Fruit fly (Drosophila melanogaster) whole organism, embryonic: Measurements from ENCODE around the gene betaGlu.

Experiments
- ATbp ChIP-seq: fragments of 200-800 bp; sonication (Bioruptor generic); optimal IDR thresholded peaks from 2 replicates; lab custom pipeline; 2017; ENCODE audit warnings: missing biosample characterization, mild to moderate bottlenecking, missing genetic modification characterization, missing genetic modification reagents
- CG10462 ChIP-seq: fragments of 200-800 bp; sonication (Bioruptor generic); optimal IDR thresholded peaks from 2 replicates; lab custom pipeline; 2016; ENCODE audit warnings: missing biosample characterization, missing genetic modification characterization
- CG11085 ChIP-seq: fragments of 200-800 bp; sonication (Bioruptor generic); IDR thresholded peaks from 2 replicates; pipeline ENCODE4 v1.3.6; 2022; ENCODE audit warnings: missing biosample characterization, missing genetic modification characterization
- CG11504 ChIP-seq: fragments of 200-800 bp; sonication (Bioruptor generic); optimal IDR thresholded peaks from 3 replicates; lab custom pipeline; 2019; ENCODE audit warnings: missing biosample characterization, mild to moderate bottlenecking, missing genetic modification characterization, moderate library complexity
- CG11695 ChIP-seq: fragments of 200-800 bp; sonication (Bioruptor generic); IDR thresholded peaks from 3 replicates; pipeline ENCODE4 v1.3.6; 2022; ENCODE audit warnings: missing biosample characterization, missing genetic modification characterization
- CG12391 ChIP-seq: fragments of 200-800 bp; sonication (Bioruptor generic); optimal IDR thresholded peaks from 3 replicates; lab custom pipeline; 2018; ENCODE audit warnings: missing biosample characterization, mild to moderate bottlenecking, missing genetic modification characterization, moderate library complexity
- CG12659 ChIP-seq: fragments of 200-800 bp; sonication (Bioruptor generic); optimal IDR thresholded peaks from 3 replicates; lab custom pipeline; 2017; ENCODE audit warnings: mild to moderate bottlenecking, missing biosample characterization, missing genetic modification reagents, missing genetic modification characterization
- CG12744 ChIP-seq: fragments of 200-800 bp; sonication (Bioruptor generic); optimal IDR thresholded peaks from 2 replicates; lab custom pipeline; 2016; ENCODE audit warnings: missing biosample characterization, missing genetic modification characterization
- CG13624 ChIP-seq: fragments of 200-800 bp; sonication (Bioruptor generic); optimal IDR thresholded peaks from 2 replicates; lab custom pipeline; 2016; ENCODE audit warnings: missing biosample characterization, missing genetic modification characterization
- CG14441 ChIP-seq: fragments of 200-800 bp; sonication (Bioruptor generic); IDR thresholded peaks from 2 replicates; pipeline ENCODE4 v1.3.6; 2022; ENCODE audit warnings: missing biosample characterization, missing genetic modification characterization
- CG1603 ChIP-seq: fragments of 200-800 bp; sonication (Bioruptor generic); optimal IDR thresholded peaks from 2 replicates; lab custom pipeline; 2019; ENCODE audit warnings: missing biosample characterization, mild to moderate bottlenecking, missing genetic modification characterization, moderate library complexity
- CG18476 ChIP-seq: fragments of 200-800 bp; sonication (Bioruptor generic); optimal IDR thresholded peaks from 2 replicates; lab custom pipeline; 2016; ENCODE audit warnings: missing biosample characterization, mild to moderate bottlenecking, missing genetic modification characterization
- CG18599 ChIP-seq: fragments of 200-800 bp; sonication (Bioruptor generic); optimal IDR thresholded peaks from 3 replicates; lab custom pipeline; 2017; ENCODE audit warnings: missing biosample characterization, missing genetic modification characterization, mild to moderate bottlenecking, moderate library complexity, missing genetic modification reagents
- CG3281 ChIP-seq: fragments of 200-800 bp; sonication (Bioruptor generic); optimal IDR thresholded peaks from 3 replicates; lab custom pipeline; 2017; ENCODE audit warnings: missing biosample characterization, mild to moderate bottlenecking, missing genetic modification characterization
- CG4360 ChIP-seq: fragments of 200-800 bp; sonication (Bioruptor generic); IDR thresholded peaks from 2 replicates; pipeline ENCODE4 v1.3.6; 2022; ENCODE audit warnings: missing biosample characterization, missing genetic modification characterization
- CG4424 ChIP-seq: fragments of 200-800 bp; sonication (Bioruptor generic); optimal IDR thresholded peaks from 3 replicates; lab custom pipeline; 2016; ENCODE audit warnings: missing biosample characterization, missing genetic modification characterization
- CG6175 ChIP-seq: fragments of 200-800 bp; sonication (Bioruptor generic); IDR thresholded peaks from 3 replicates; pipeline ENCODE4 v1.3.6; 2022; ENCODE audit warnings: missing biosample characterization, missing genetic modification characterization
- CG6791 ChIP-seq: fragments of 200-800 bp; sonication (Bioruptor generic); IDR thresholded peaks from 3 replicates; pipeline ENCODE4 v1.3.6; 2022; ENCODE audit warnings: missing biosample characterization, missing genetic modification characterization; ENCODE audit not compliant: partially characterized antibody
- CG8290 ChIP-seq, 3 experiments: fragments of 200-800 bp; sonication (Bioruptor generic); optimal IDR thresholded peaks; 2 replicates each; lab custom pipeline; 2016 to 2019; ENCODE audit warnings: missing biosample characterization in 3 of 3, missing genetic modification characterization in 3 of 3, mild to moderate bottlenecking in 2 of 3, moderate library complexity in 1 of 3
- CG9727 ChIP-seq: fragments of 200-800 bp; sonication (Bioruptor generic); optimal IDR thresholded peaks from 3 replicates; lab custom pipeline; 2017; ENCODE audit warnings: missing biosample characterization, mild to moderate bottlenecking, missing genetic modification characterization
- CkIIα-i1 ChIP-seq: fragments of 200-800 bp; sonication (Bioruptor generic); IDR thresholded peaks from 2 replicates; pipeline ENCODE4 v1.3.6; 2022; ENCODE audit warnings: missing biosample characterization, missing genetic modification characterization
- CrebB ChIP-seq: fragments of 200-800 bp; sonication (Bioruptor generic); optimal IDR thresholded peaks from 3 replicates; lab custom pipeline; 2018; ENCODE audit warnings: missing biosample characterization, mild to moderate bottlenecking, missing genetic modification characterization
- D ChIP-seq, 2 experiments: fragments of 200-800 bp in 1 of 2; fragments of >200 bp in 1 of 2; sonication (Bioruptor generic) in 1 of 2; optimal IDR thresholded peaks; 2 replicates in 1 of 2; 3 replicates in 1 of 2; lab custom pipeline; 2017; ENCODE audit warnings: mild to moderate bottlenecking in 1 of 2, missing biosample characterization in 1 of 2, missing genetic modification characterization in 1 of 2, missing genetic modification reagents in 1 of 2
- D19A ChIP-seq: fragments of 200-800 bp; optimal IDR thresholded peaks from 3 replicates; lab custom pipeline; 2019; ENCODE audit warnings: missing biosample characterization, mild to moderate bottlenecking, missing genetic modification characterization, moderate library complexity
- Doc3 ChIP-seq: fragments of 200-800 bp; sonication (Bioruptor generic); IDR thresholded peaks from 3 replicates; pipeline ENCODE4 v1.3.6; 2022; ENCODE audit warnings: missing biosample characterization, missing genetic modification characterization; ENCODE audit not compliant: partially characterized antibody
- Dp ChIP-seq: fragments of 200-800 bp; sonication (Bioruptor generic); optimal IDR thresholded peaks from 2 replicates; lab custom pipeline; 2018; ENCODE audit warnings: missing biosample characterization, mild to moderate bottlenecking, missing genetic modification characterization, moderate library complexity
- Fer3 ChIP-seq: fragments of 200-800 bp; sonication (Bioruptor generic); optimal IDR thresholded peaks from 2 replicates; lab custom pipeline; 2018; ENCODE audit warnings: missing biosample characterization, mild to moderate bottlenecking, missing genetic modification characterization, moderate library complexity
- GATAe ChIP-seq: fragments of 200-800 bp; sonication (Bioruptor generic); conservative IDR thresholded peaks from 2 replicates; pipeline ENCODE4 v1.3.6; 2022; ENCODE audit warnings: missing biosample characterization, missing genetic modification characterization
- HLH3B ChIP-seq: fragments of 200-800 bp; sonication (Bioruptor generic); IDR thresholded peaks from 2 replicates; pipeline ENCODE4 v1.3.6; 2022; ENCODE audit warnings: missing biosample characterization, missing genetic modification characterization
- Med ChIP-seq: fragments of 200-800 bp; sonication (Bioruptor generic); peaks from one replicate; lab custom pipeline; 2016; ENCODE audit warnings: missing biosample characterization, missing genetic modification characterization, mild to moderate bottlenecking, inconsistent platforms, moderate library complexity
- Meics ChIP-seq: fragments of 200-800 bp; sonication (Bioruptor generic); optimal IDR thresholded peaks from 2 replicates; lab custom pipeline; 2017; ENCODE audit warnings: missing biosample characterization, mild to moderate bottlenecking, missing genetic modification characterization
- Mrtf ChIP-seq: fragments of 200-800 bp; sonication (Bioruptor generic); IDR thresholded peaks from 3 replicates; pipeline ENCODE4 v1.3.6; 2022; ENCODE audit warnings: missing biosample characterization, missing genetic modification characterization
- YL-1 ChIP-seq: fragments of 200-800 bp; sonication (Bioruptor generic); optimal IDR thresholded peaks from 3 replicates; lab custom pipeline; 2017; ENCODE audit warnings: missing biosample characterization, mild to moderate bottlenecking, missing genetic modification characterization
- crc ChIP-seq: fragments of 200-800 bp; sonication (Bioruptor generic); optimal IDR thresholded peaks from 2 replicates; lab custom pipeline; 2016; ENCODE audit warnings: missing biosample characterization, missing genetic modification characterization
- dati ChIP-seq: fragments of 200-800 bp; sonication (Bioruptor generic); IDR thresholded peaks from 2 replicates; pipeline ENCODE4 v1.3.6; 2022; ENCODE audit warnings: missing biosample characterization, missing genetic modification characterization
- ems ChIP-seq: fragments of 200-800 bp; sonication (Bioruptor generic); optimal IDR thresholded peaks from 3 replicates; lab custom pipeline; 2016; ENCODE audit warnings: missing biosample characterization, missing genetic modification characterization
- hb ChIP-seq: fragments of 200-800 bp; sonication (Bioruptor generic); IDR thresholded peaks from 3 replicates; pipeline ENCODE4 v1.3.6; 2022; ENCODE audit warnings: missing biosample characterization, missing genetic modification characterization; ENCODE audit not compliant: partially characterized antibody
- hth ChIP-seq: fragments of >200 bp; optimal IDR thresholded peaks from 2 replicates; lab custom pipeline; 2017; ENCODE audit warnings: inconsistent platforms
- maf-S ChIP-seq: fragments of 200-800 bp; sonication (Bioruptor generic); optimal IDR thresholded peaks from 2 replicates; lab custom pipeline; 2016; ENCODE audit warnings: missing biosample characterization, missing genetic modification characterization
- nerfin-1 ChIP-seq: fragments of 200-800 bp; sonication (Bioruptor generic); optimal IDR thresholded peaks from 3 replicates; lab custom pipeline; 2019; ENCODE audit warnings: missing biosample characterization, mild to moderate bottlenecking, missing genetic modification characterization, moderate library complexity
- pan ChIP-seq, 4 experiments: fragments of >200 bp in 3 of 4; fragments of 200-800 bp in 1 of 4; sonication (Bioruptor generic) in 1 of 4; optimal IDR thresholded peaks in 3 of 4; IDR thresholded peaks in 1 of 4; 2 replicates each; pipeline versions ENCODE4 v1.3.6 to Lab custom; 2017 to 2022; ENCODE audit warnings: missing biosample characterization in 2 of 4, missing genetic modification characterization in 2 of 4, mixed read lengths in 1 of 4
- run ChIP-seq: fragments of 200-800 bp; sonication (Bioruptor generic); optimal IDR thresholded peaks from 3 replicates; lab custom pipeline; 2018; ENCODE audit warnings: missing biosample characterization, mild to moderate bottlenecking, missing genetic modification characterization
- slp2 ChIP-seq: fragments of 200-800 bp; sonication (Bioruptor generic); optimal IDR thresholded peaks from 2 replicates; lab custom pipeline; 2016; ENCODE audit warnings: missing biosample characterization, missing genetic modification characterization
- sna ChIP-seq: fragments of 200-800 bp; sonication (Bioruptor generic); IDR thresholded peaks from 2 replicates; pipeline ENCODE4 v1.3.6; 2022; ENCODE audit warnings: missing biosample characterization, missing genetic modification characterization; ENCODE audit not compliant: partially characterized antibody
- tap ChIP-seq: fragments of 200-800 bp; optimal IDR thresholded peaks from 3 replicates; lab custom pipeline; 2019; ENCODE audit warnings: missing biosample characterization, mild to moderate bottlenecking, missing genetic modification characterization, moderate library complexity
- tgo ChIP-seq: fragments of 200-800 bp; sonication (Bioruptor generic); IDR thresholded peaks from 3 replicates; pipeline ENCODE4 v1.3.6; 2022; ENCODE audit warnings: missing biosample characterization, missing genetic modification characterization
- tup ChIP-seq: fragments of 200-800 bp; sonication (Bioruptor generic); optimal IDR thresholded peaks from 2 replicates; lab custom pipeline; 2016; ENCODE audit warnings: missing biosample characterization, mild to moderate bottlenecking, missing genetic modification characterization, moderate library complexity
- yki ChIP-seq: fragments of >200 bp; optimal IDR thresholded peaks from 3 replicates; lab custom pipeline; 2018

Gene betaGlu

dm6 chr3R:31771790-31772576 lies at the start of gene betaGlu, which contains the start of gene sip3 (continued):
- TF ChIP-seq CG6791 (GFP tag; lab: Robert Waterston, UW) = peak; percentile 90
- TF ChIP-seq maf-S (GFP tag; lab: Kevin White, UChicago) = no peak
- peak; percentile 65 for TF ChIP-seq CG12391 (tag; lab: Kevin White, UChicago)
- TF ChIP-seq CG10462 (GFP tag; lab: Kevin White, UChicago) = no peak
- no peak for TF ChIP-seq GATAe (GFP tag; lab: Robert Waterston, UW)
- TF ChIP-seq Meics (GFP tag; lab: Kevin White, UChicago) = no peak
- TF ChIP-seq dati (GFP tag; lab: Robert Waterston, UW) = no peak
- TF ChIP-seq ems (GFP tag; lab: Kevin White, UChicago) = no peak
- TF ChIP-seq tap (tag; lab: Kevin White, UChicago) = no peak
- TF ChIP-seq CrebB (tag; lab: Kevin White, UChicago) = no peak
- TF ChIP-seq pan (optimal IDR thresholded peaks at IDR 0.05; lab: Kevin White, UChicago) = no peak
- no peak for TF ChIP-seq pan (GFP tag; optimal IDR thresholded peaks at IDR 0.05 in 1 of 2, IDR thresholded peaks at IDR 0.05 in 1 of 2)
- no peak for TF ChIP-seq CG11695
- TF ChIP-seq CG14441 (GFP tag; lab: Robert Waterston, UW) = no peak
- TF ChIP-seq YL-1 (GFP tag; lab: Kevin White, UChicago) = peak; percentile 73
- no peak for TF ChIP-seq CG4424 (GFP tag; lab: Kevin White, UChicago)
- no peak for TF ChIP-seq CkIIα-i1 (GFP tag; lab: Robert Waterston, UW)
- peak; percentile 75 for TF ChIP-seq CG12659 (GFP tag; lab: Kevin White, UChicago)
- TF ChIP-seq tgo (GFP tag; lab: Robert Waterston, UW) = no peak
- no peak for TF ChIP-seq run (tag; lab: Kevin White, UChicago)
- TF ChIP-seq Mrtf = no peak
- TF ChIP-seq Dp (GFP tag; lab: Kevin White, UChicago) = peak; percentile 56
- TF ChIP-seq hb (GFP tag; lab: Robert Waterston, UW) = peak; percentile 90
- no peak for TF ChIP-seq D19A (tag; lab: Kevin White, UChicago)
- TF ChIP-seq CG6175 (GFP tag; lab: Robert Waterston, UW) = no peak
- no peak for TF ChIP-seq hth (lab: Kevin White, UChicago)
- peak; percentile 40 for TF ChIP-seq CG1603 (tag; lab: Kevin White, UChicago)
- TF ChIP-seq Fer3 (tag; lab: Kevin White, UChicago) = no peak
- TF ChIP-seq yki = no peak
- TF ChIP-seq tup (GFP tag; lab: Kevin White, UChicago) = no peak
- TF ChIP-seq CG11085 = no peak
- TF ChIP-seq Doc3 (GFP tag; lab: Robert Waterston, UW) = peak; percentile 82
- TF ChIP-seq CG13624 (GFP tag; lab: Kevin White, UChicago) = peak; percentile 3
- TF ChIP-seq slp2 = no peak
- no peak for TF ChIP-seq D (optimal IDR thresholded peaks at IDR 0.05; lab: Kevin White, UChicago)
- TF ChIP-seq D (GFP tag; optimal IDR thresholded peaks at IDR 0.05; lab: Kevin White, UChicago) = no peak
- TF ChIP-seq CG11504 (tag; lab: Kevin White, UChicago) = no peak
- no peak for TF ChIP-seq crc (GFP tag; lab: Kevin White, UChicago)
- no peak for TF ChIP-seq CG4360 (GFP tag; lab: Robert Waterston, UW)
- TF ChIP-seq CG9727 (GFP tag; lab: Kevin White, UChicago) = peak; percentile 20
- peak; percentile 27 for TF ChIP-seq CG12744 (GFP tag; lab: Kevin White, UChicago)
- no peak for TF ChIP-seq ATbp (GFP tag; lab: Kevin White, UChicago)
- peak; percentile 83 for TF ChIP-seq Med (GFP tag; lab: Kevin White, UChicago)
- peak; percentile 4 for TF ChIP-seq CG18476 (GFP tag; lab: Kevin White, UChicago)
- no peak for TF ChIP-seq HLH3B
- peak; percentile 41 for TF ChIP-seq CG8290 (GFP tag; optimal IDR thresholded peaks at IDR 0.05; lab: Kevin White, UChicago)
- TF ChIP-seq CG8290 (tag; optimal IDR thresholded peaks at IDR 0.05; lab: Kevin White, UChicago) = no peak
- peak; percentile 92 for TF ChIP-seq sna (GFP tag; lab: Robert Waterston, UW)
- no peak for TF ChIP-seq nerfin-1
- TF ChIP-seq CG18599 (GFP tag; lab: Kevin White, UChicago) = no peak
- no peak for TF ChIP-seq CG3281 (GFP tag; lab: Kevin White, UChicago)
